Worm (Caenorhabditis elegans): Measurements from ENCODE around the gene F53B1.2.

F53B1.2 gene

DNA sequence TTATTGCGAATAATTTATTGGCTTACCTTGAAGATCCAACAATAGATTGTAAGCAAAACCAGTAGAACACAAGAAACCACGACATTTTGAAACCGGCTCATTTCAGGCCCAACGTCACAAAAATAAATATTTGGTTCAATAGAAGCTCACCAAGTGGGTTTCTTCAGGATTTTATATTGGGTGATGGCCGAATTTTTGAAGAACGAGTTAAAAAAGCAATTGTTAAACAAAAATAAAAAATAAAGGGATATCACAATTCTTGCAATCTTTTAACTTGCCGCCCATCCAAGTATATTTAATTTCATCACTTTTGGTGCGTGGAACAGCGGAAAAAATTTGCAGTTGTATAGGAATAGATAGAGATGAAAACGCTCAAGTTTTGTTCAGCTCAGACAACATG lies 12.0 kb upstream of the F53B1.2 start, which contains the start of gene T21D9.2:
Gene T21D9.2 (minus strand): TSS at position 101 of the 400 bp plus-strand sequence.
- TF ChIP-seq ZK337.2 (GFP tag; IDR thresholded peaks at IDR 0.05), result no peak
- no peak for TF ChIP-seq unc-130 (GFP tag; optimal IDR thresholded peaks at IDR 0.05)
- TF ChIP-seq ctbp-1 (GFP tag; IDR thresholded peaks at IDR 0.05), result no peak
- no peak for TF ChIP-seq tra-1 (GFP tag; IDR thresholded peaks at IDR 0.05)

ce11 chrX:2099002-2099401 lies 9.8 kb upstream of the F53B1.2 start:
- TF ChIP-seq mes-2 (tag; optimal IDR thresholded peaks at IDR 0.05; ENCODE audit: poor library complexity, severe bottlenecking) (no peak), arid-1 (GFP tag; conservative IDR thresholded peaks at IDR 0.05) (no peak)

DNA sequence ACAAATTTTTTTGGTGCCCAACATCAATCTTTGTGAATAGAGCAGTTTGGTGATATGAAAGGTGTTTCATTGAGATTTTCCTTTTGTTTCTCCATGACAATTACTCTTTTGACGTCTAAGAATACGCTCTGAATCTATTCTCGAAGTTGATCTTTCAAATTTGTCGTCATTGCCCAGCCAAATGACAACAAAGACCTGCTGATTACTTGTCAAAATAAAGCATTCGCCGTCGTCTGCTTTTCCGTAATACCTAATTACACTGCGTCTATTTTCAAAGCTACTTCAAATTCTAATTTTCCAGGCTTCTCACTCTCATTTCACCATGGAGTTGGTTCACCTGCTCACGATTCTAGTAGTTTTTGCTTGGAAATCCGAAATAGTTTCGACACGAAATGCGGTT lies 3.5 kb upstream of the F53B1.2 start, which contains the start of gene F53B1.3:
Gene F53B1.3 (plus strand): TSS at position 301 of the 400 bp plus-strand sequence.
- no peak for TF ChIP-seq aly-2 (tag; optimal IDR thresholded peaks at IDR 0.05)
- no peak for TF ChIP-seq php-3 (GFP tag; IDR thresholded peaks at IDR 0.05)
- TF ChIP-seq vab-7 (GFP tag; IDR thresholded peaks at IDR 0.05), result no peak
- no peak for TF ChIP-seq mxl-3 (GFP tag; optimal IDR thresholded peaks at IDR 0.05)
- TF ChIP-seq ceh-28 (tag; optimal IDR thresholded peaks at IDR 0.05), result no peak
- no peak for TF ChIP-seq madf-5 (GFP tag; IDR thresholded peaks at IDR 0.05)
- TF ChIP-seq zfp-3 (GFP tag; conservative IDR thresholded peaks at IDR 0.05), result no peak
- no peak for TF ChIP-seq ceh-32 (tag; optimal IDR thresholded peaks at IDR 0.05; ENCODE audit: poor library complexity)

ce11 chrX:2107414-2107813 lies 1.4 kb upstream of the F53B1.2 start:
- TF ChIP-seq zfp-3 (GFP tag; conservative IDR thresholded peaks at IDR 0.05), result no peak
- TF ChIP-seq aha-1 (tag), result peak; percentile 5
- TF ChIP-seq snpc-1.2 (GFP tag; IDR thresholded peaks at IDR 0.05), result no peak
- peak; percentile 92 for TF ChIP-seq mxl-2 (GFP tag; conservative IDR thresholded peaks at IDR 0.05)
- TF ChIP-seq vab-7 (GFP tag; IDR thresholded peaks at IDR 0.05), result no peak
- TF ChIP-seq hif-1 (tag; optimal IDR thresholded peaks at IDR 0.05), result no peak
- no peak for TF ChIP-seq daf-16 (GFP tag; optimal IDR thresholded peaks at IDR 0.05)
- TF ChIP-seq daf-16 (tag; optimal IDR thresholded peaks at IDR 0.05), result peak; percentile 65
- TF ChIP-seq nhr-48 (tag; optimal IDR thresholded peaks at IDR 0.05), result peak; percentile 4
- TF ChIP-seq pqm-1 (tag; optimal IDR thresholded peaks at IDR 0.05), result peak; percentile 70
- TF ChIP-seq R02D3.7 (tag; optimal IDR thresholded peaks at IDR 0.05), result no peak
- TF ChIP-seq hlh-11 (tag; optimal IDR thresholded peaks at IDR 0.05), result peak; percentile 69
- TF ChIP-seq madf-9 (GFP tag; conservative IDR thresholded peaks at IDR 0.05), result no peak
- no peak for TF ChIP-seq ceh-20 (GFP tag; IDR thresholded peaks at IDR 0.05)
- TF ChIP-seq dmd-6 (GFP tag; IDR thresholded peaks at IDR 0.05), result peak; percentile 87
- 0 out of 2 replicates have a peak, but pooled peaks have one; percentile 30 for TF ChIP-seq tra-1 (GFP tag; IDR thresholded peaks at IDR 0.05)
- no peak for TF ChIP-seq ctbp-1 (GFP tag; IDR thresholded peaks at IDR 0.05)
- TF ChIP-seq egl-27 (tag; optimal IDR thresholded peaks at IDR 0.05), result no peak
- TF ChIP-seq dve-1 (tag; optimal IDR thresholded peaks at IDR 0.05; ENCODE audit: insufficient read depth), result peak; percentile 83
- TF ChIP-seq hlh-30 (tag; optimal IDR thresholded peaks at IDR 0.05; ENCODE audit: insufficient read depth), result peak; percentile 46
- TF ChIP-seq saeg-2 (GFP tag; IDR thresholded peaks at IDR 0.05), result no peak

- TF ChIP-seq saeg-2 (GFP tag; IDR thresholded peaks at IDR 0.05) (no peak), nhr-102 (tag; optimal IDR thresholded peaks at IDR 0.05) (no peak), pqm-1 (tag; optimal IDR thresholded peaks at IDR 0.05) (peak; percentile 15), aly-2 (tag; optimal IDR thresholded peaks at IDR 0.05) (no peak), hif-1 (tag; optimal IDR thresholded peaks at IDR 0.05) (peak in 1 of 2 experiments; percentile 1), nhr-25 (tag; optimal IDR thresholded peaks at IDR 0.05; ENCODE audit: borderline replicate concordance, insufficient read depth) (no peak), T26A8.4 (GFP tag; IDR thresholded peaks at IDR 0.05) (no peak), lin-29 (GFP tag; IDR thresholded peaks at IDR 0.05) (no peak), unc-62 (GFP tag; optimal IDR thresholded peaks at IDR 0.05 in 1 of 2) (peak in 1 of 2 experiments; percentile 30), unc-62 (tag; optimal IDR thresholded peaks at IDR 0.05) (no peak), mxl-3 (GFP tag; optimal IDR thresholded peaks at IDR 0.05) (peak; percentile 71), hlh-30 (tag; optimal IDR thresholded peaks at IDR 0.05; ENCODE audit: insufficient read depth) (peak; percentile 1), hlh-11 (tag; optimal IDR thresholded peaks at IDR 0.05) (no peak)
Measured at ce11 chrX:2108182-2108581, 600 bp upstream of the F53B1.2 start.
